Worm (Caenorhabditis elegans): ENCODE measurements around the gene nhr-130.

DNA sequence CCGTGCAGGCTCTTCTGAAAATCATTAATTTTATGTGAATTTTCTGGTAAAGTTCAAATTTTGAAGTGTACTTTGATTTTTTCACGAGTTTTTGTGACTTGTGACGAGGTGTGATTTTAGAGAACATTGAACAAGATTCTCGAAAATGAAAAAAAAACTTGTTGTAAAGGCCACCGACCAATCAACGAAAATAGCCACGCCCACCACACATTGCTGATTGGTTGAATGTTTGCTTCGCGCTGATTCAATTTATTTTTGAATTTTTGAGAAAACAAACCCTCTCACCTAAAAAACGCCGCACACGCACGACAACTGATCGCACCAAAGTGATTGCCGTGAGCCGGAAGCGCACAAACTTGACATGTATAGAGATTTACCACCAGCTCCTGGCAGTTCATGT lies 279 bp downstream of the nhr-130 start:
- TF ChIP-seq pqm-1 (tag; optimal IDR thresholded peaks at IDR 0.05) (no peak), jun-1 (tag; optimal IDR thresholded peaks at IDR 0.05) (no peak), mep-1 (tag; optimal IDR thresholded peaks at IDR 0.05) (no peak)
